Worm (Caenorhabditis elegans): Measurements from ENCODE around the gene crn-3.

Gene crn-3

ce11 chrII:10551985-10552736 lies 35.7 kb upstream of the crn-3 start (continued):
- TF ChIP-seq Y67H2A.10 (GFP tag; conservative IDR thresholded peaks at IDR 0.05): 0 out of 2 replicates have a peak, but pooled peaks have one; percentile 8
- no peak for TF ChIP-seq ama-1 (optimal IDR thresholded peaks at IDR 0.05)
- TF ChIP-seq ama-1 (GFP tag; optimal IDR thresholded peaks at IDR 0.05): peak in 1 of 2 experiments; percentile 12
- peak; percentile 82 for TF ChIP-seq ceh-27 (GFP tag; optimal IDR thresholded peaks at IDR 0.05)
- peak; percentile 52 for TF ChIP-seq F52B5.7 (tag; optimal IDR thresholded peaks at IDR 0.05)
- TF ChIP-seq ZK185.1 (tag; optimal IDR thresholded peaks at IDR 0.05; ENCODE audit: poor library complexity, severe bottlenecking): peak; percentile 18
- TF ChIP-seq pbrm-1 (GFP tag; IDR thresholded peaks at IDR 0.05): peak; percentile 45; the same call in 1 of the 2 replicates
- TF ChIP-seq madf-6 (GFP tag; IDR thresholded peaks at IDR 0.05): no peak
- no peak for TF ChIP-seq ccch-3 (GFP tag; optimal IDR thresholded peaks at IDR 0.05)
- no peak for TF ChIP-seq aptf-3 (GFP tag; IDR thresholded peaks at IDR 0.05)
- no peak for TF ChIP-seq nfya-2 (GFP tag; IDR thresholded peaks at IDR 0.05)
- TF ChIP-seq Y53G8AR.9 (GFP tag; conservative IDR thresholded peaks at IDR 0.05): 0 out of 2 replicates have a peak, but pooled peaks have one; percentile 12
- peak; percentile 21 for TF ChIP-seq ztf-3 (GFP tag; optimal IDR thresholded peaks at IDR 0.05)
- TF ChIP-seq F49E8.2 (tag; optimal IDR thresholded peaks at IDR 0.05; ENCODE audit: insufficient read depth): no peak
- no peak for TF ChIP-seq nhr-120 (GFP tag; IDR thresholded peaks at IDR 0.05)
- no peak for TF ChIP-seq F39B2.1 (GFP tag; IDR thresholded peaks at IDR 0.05)
- no peak for TF ChIP-seq sptf-2 (GFP tag; optimal IDR thresholded peaks at IDR 0.05)
- no peak for TF ChIP-seq die-1 (tag; optimal IDR thresholded peaks at IDR 0.05)
- peak; percentile 54 for TF ChIP-seq nhr-80 (tag; optimal IDR thresholded peaks at IDR 0.05)
- TF ChIP-seq lin-54 (GFP tag; optimal IDR thresholded peaks at IDR 0.05): peak; percentile 47
- TF ChIP-seq F37B4.10 (GFP tag; IDR thresholded peaks at IDR 0.05): no peak
- no peak for TF ChIP-seq F57C9.4 (tag; optimal IDR thresholded peaks at IDR 0.05)
- TF ChIP-seq egrh-3 (GFP tag; IDR thresholded peaks at IDR 0.05): 0 out of 2 replicates have a peak, but pooled peaks have one; percentile 10
- TF ChIP-seq D2030.7 (GFP tag; IDR thresholded peaks at IDR 0.05): no peak
- peak; percentile 68 for TF ChIP-seq tlf-1 (GFP tag; optimal IDR thresholded peaks at IDR 0.05)
- no peak for TF ChIP-seq F55B11.4 (tag; optimal IDR thresholded peaks at IDR 0.05; ENCODE audit: borderline replicate concordance, insufficient read depth)
- no peak for TF ChIP-seq egl-18 (GFP tag; IDR thresholded peaks at IDR 0.05)
- no peak for TF ChIP-seq him-1 (tag; optimal IDR thresholded peaks at IDR 0.05)
- TF ChIP-seq ztf-22 (GFP tag; optimal IDR thresholded peaks at IDR 0.05): peak; percentile 50
- no peak for TF ChIP-seq rec-8 (tag; optimal IDR thresholded peaks at IDR 0.05)
- TF ChIP-seq B0035.1 (tag; optimal IDR thresholded peaks at IDR 0.05): peak; percentile 22
- TF ChIP-seq let-607 (tag; optimal IDR thresholded peaks at IDR 0.05): peak in 1 of 2 experiments; percentile 66
- peak; percentile 69 for TF ChIP-seq mcd-1 (GFP tag; IDR thresholded peaks at IDR 0.05)
- no peak for TF ChIP-seq hlh-12 (tag; optimal IDR thresholded peaks at IDR 0.05)
- no peak for TF ChIP-seq fkh-3 (tag; optimal IDR thresholded peaks at IDR 0.05)
- TF ChIP-seq dox-1 (GFP tag; IDR thresholded peaks at IDR 0.05): peak; percentile 72
- no peak for TF ChIP-seq xnd-1 (tag; optimal IDR thresholded peaks at IDR 0.05)
- TF ChIP-seq mxl-1 (tag; optimal IDR thresholded peaks at IDR 0.05): no peak
- peak; percentile 81 for TF ChIP-seq madf-3 (GFP tag; IDR thresholded peaks at IDR 0.05)
- no peak for TF ChIP-seq B0261.1 (tag; optimal IDR thresholded peaks at IDR 0.05)
- TF ChIP-seq snpc-1.3 (tag; optimal IDR thresholded peaks at IDR 0.05; ENCODE audit: insufficient read depth): no peak
- 0 out of 2 replicates have a peak, but pooled peaks have one; percentile 20 for TF ChIP-seq ztf-6 (GFP tag; IDR thresholded peaks at IDR 0.05)
- TF ChIP-seq nfyb-1 (GFP tag; IDR thresholded peaks at IDR 0.05): peak; percentile 88
- peak; percentile 69 for TF ChIP-seq athp-1 (tag; optimal IDR thresholded peaks at IDR 0.05)
